Fruit fly (Drosophila melanogaster): ENCODE measurements around the gene Non2.

Gene Non2

DNA sequence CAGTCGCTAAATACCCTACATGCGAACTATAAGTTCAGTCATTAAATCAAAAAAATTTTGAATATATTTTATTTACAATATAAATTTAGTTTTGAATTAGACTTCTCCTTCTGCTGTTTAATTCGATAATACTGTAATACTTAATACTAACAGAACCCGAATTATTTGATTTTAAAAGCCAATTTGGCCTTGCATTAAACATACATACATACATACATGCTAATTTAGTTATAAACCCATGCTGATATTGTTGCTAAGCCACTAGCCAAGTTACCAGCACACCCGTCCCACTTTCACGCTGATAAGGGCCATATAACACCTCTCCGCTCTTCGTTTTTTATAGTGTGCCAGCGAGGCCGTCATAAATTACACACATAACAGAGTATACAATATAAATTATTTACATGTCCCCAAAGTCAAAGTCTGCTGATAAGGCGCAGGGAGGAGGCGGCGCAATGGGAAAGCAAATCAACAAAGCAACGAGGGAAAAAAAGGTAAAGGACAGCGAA lies 32.4 kb downstream of the Non2 start (continued):
- no peak for TF ChIP-seq Optix (GFP tag; IDR thresholded peaks at IDR 0.05)
- TF ChIP-seq CG10462 (GFP tag; optimal IDR thresholded peaks at IDR 0.05), result no peak
- TF ChIP-seq jumu (GFP tag; optimal IDR thresholded peaks at IDR 0.05), result no peak
- no peak for TF ChIP-seq zfh1 (GFP tag; IDR thresholded peaks at IDR 0.05)
- no peak for TF ChIP-seq CG13624 (GFP tag; optimal IDR thresholded peaks at IDR 0.05)
- no peak for TF ChIP-seq CG4282 (GFP tag; optimal IDR thresholded peaks at IDR 0.05)
- TF ChIP-seq dpn (GFP tag; optimal IDR thresholded peaks at IDR 0.05), result no peak
- peak; percentile 83 for TF ChIP-seq CG10274 (GFP tag; optimal IDR thresholded peaks at IDR 0.05)
- peak; percentile 31 for TF ChIP-seq CG2875 (GFP tag; optimal IDR thresholded peaks at IDR 0.05)
- no peak for TF ChIP-seq CG9797 (GFP tag; optimal IDR thresholded peaks at IDR 0.05)
- TF ChIP-seq sug (tag; optimal IDR thresholded peaks at IDR 0.05), result peak; percentile 89
- TF ChIP-seq Dll (GFP tag; IDR thresholded peaks at IDR 0.05; ENCODE audit: partially characterized antibody), result no peak
- TF ChIP-seq Mes4 (GFP tag; optimal IDR thresholded peaks at IDR 0.05), result no peak
- TF ChIP-seq HLH4C (GFP tag; IDR thresholded peaks at IDR 0.05; ENCODE audit: partially characterized antibody), result no peak
- TF ChIP-seq unpg (GFP tag; optimal IDR thresholded peaks at IDR 0.05), result peak; percentile 42
- peak; percentile 6 for TF ChIP-seq CG2116 (GFP tag; optimal IDR thresholded peaks at IDR 0.05)
- no peak for TF ChIP-seq CG7786 (GFP tag; optimal IDR thresholded peaks at IDR 0.05)
- no peak for TF ChIP-seq CG2199 (GFP tag; IDR thresholded peaks at IDR 0.05)
- no peak for TF ChIP-seq hbn (GFP tag; IDR thresholded peaks at IDR 0.05; ENCODE audit: partially characterized antibody)
- TF ChIP-seq Stat92E (GFP tag; optimal IDR thresholded peaks at IDR 0.05), result no peak
- TF ChIP-seq Xbp1 (GFP tag; optimal IDR thresholded peaks at IDR 0.05), result peak; percentile 19
- peak; percentile 51 for TF ChIP-seq Hey (tag; optimal IDR thresholded peaks at IDR 0.05)
- no peak for TF ChIP-seq zf30C (GFP tag; optimal IDR thresholded peaks at IDR 0.05)
- TF ChIP-seq CG5953 (GFP tag; IDR thresholded peaks at IDR 0.05), result 0 out of 2 replicates have a peak, but pooled peaks have one; percentile 36
- TF ChIP-seq trh (GFP tag; optimal IDR thresholded peaks at IDR 0.05), result no peak
- no peak for TF ChIP-seq Neu2 (GFP tag; optimal IDR thresholded peaks at IDR 0.05; ENCODE audit: borderline replicate concordance)
- TF ChIP-seq shn (GFP tag; optimal IDR thresholded peaks at IDR 0.05), result no peak
- no peak for TF ChIP-seq Doc2 (GFP tag; IDR thresholded peaks at IDR 0.05)
- TF ChIP-seq lov (optimal IDR thresholded peaks at IDR 0.05), result no peak
- no peak for TF ChIP-seq lov (GFP tag; IDR thresholded peaks at IDR 0.05)
- TF ChIP-seq CG1602 (GFP tag; optimal IDR thresholded peaks at IDR 0.05), result peak; percentile 8
- 0 out of 2 replicates have a peak, but pooled peaks have one; percentile 27 for TF ChIP-seq CG9215 (GFP tag; IDR thresholded peaks at IDR 0.05)
- no peak for TF ChIP-seq CG1024 (GFP tag; IDR thresholded peaks at IDR 0.05)
- TF ChIP-seq al (GFP tag; IDR thresholded peaks at IDR 0.05), result no peak
- peak; percentile 53 for TF ChIP-seq CG4820 (GFP tag; optimal IDR thresholded peaks at IDR 0.05)
- peak; percentile 25 for TF ChIP-seq Jarid2 (GFP tag; optimal IDR thresholded peaks at IDR 0.05)
- TF ChIP-seq CG12391 (tag; optimal IDR thresholded peaks at IDR 0.05), result peak; percentile 22
- TF ChIP-seq ap (GFP tag; IDR thresholded peaks at IDR 0.05), result no peak
- TF ChIP-seq CG34224 (GFP tag; IDR thresholded peaks at IDR 0.05; ENCODE audit: partially characterized antibody), result no peak
- peak; percentile 26 for TF ChIP-seq HLHmδ (GFP tag; optimal IDR thresholded peaks at IDR 0.05)
- no peak for TF ChIP-seq CG17612 (GFP tag; IDR thresholded peaks at IDR 0.05)
- TF ChIP-seq Nf-YC (tag; optimal IDR thresholded peaks at IDR 0.05), result peak; percentile 43
- TF ChIP-seq CG8924 (tag; optimal IDR thresholded peaks at IDR 0.05), result peak; percentile 65
- TF ChIP-seq en (GFP tag; optimal IDR thresholded peaks at IDR 0.05), result no peak
- peak; percentile 47 for TF ChIP-seq nerfin-1 (tag; optimal IDR thresholded peaks at IDR 0.05)
- no peak for TF ChIP-seq aop (GFP tag; IDR thresholded peaks at IDR 0.05)
- no peak for TF ChIP-seq Dref (GFP tag; IDR thresholded peaks at IDR 0.05)
- TF ChIP-seq Chrac-16 (GFP tag; optimal IDR thresholded peaks at IDR 0.05), result no peak
- TF ChIP-seq CG17802 (tag; optimal IDR thresholded peaks at IDR 0.05), result no peak
- TF ChIP-seq Atf6 (GFP tag; IDR thresholded peaks at IDR 0.05), result no peak
- peak; percentile 31 for TF ChIP-seq CG12219 (GFP tag; optimal IDR thresholded peaks at IDR 0.05)

Data from whole organism, embryonic.